Worm (Caenorhabditis elegans): ENCODE results near the gene F42G2.7.

The F42G2.7 gene

DNA sequence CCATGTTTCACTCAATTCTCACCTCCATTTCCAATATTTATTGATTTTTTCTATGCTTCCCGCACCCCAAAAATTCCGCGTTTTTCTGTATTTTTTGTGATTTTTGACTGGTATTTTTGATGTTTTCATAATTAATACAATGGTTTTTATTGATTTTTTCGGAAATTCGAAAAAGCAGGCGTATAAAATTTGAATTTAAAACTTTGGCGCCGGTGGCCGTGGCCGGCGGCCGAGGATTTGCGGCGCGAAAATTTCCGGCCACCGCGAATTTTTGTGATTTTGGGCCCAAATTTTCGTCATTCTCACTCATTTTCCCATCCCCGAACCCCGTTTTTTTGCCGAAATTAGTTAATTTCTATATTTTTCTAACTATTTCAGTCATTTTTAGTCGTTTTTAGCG is 33.0 kb downstream of the F42G2.7 start:
- TF ChIP-seq ceh-48 (tag; optimal IDR thresholded peaks at IDR 0.05) = peak; percentile 38
- no peak for TF ChIP-seq syd-9 (tag; optimal IDR thresholded peaks at IDR 0.05)
- TF ChIP-seq ceh-31 (tag; optimal IDR thresholded peaks at IDR 0.05) = peak; percentile 76
- TF ChIP-seq elt-2 (tag; optimal IDR thresholded peaks at IDR 0.05) = no peak
- TF ChIP-seq fkh-6 (tag; optimal IDR thresholded peaks at IDR 0.05) = no peak
- peak; percentile 9 for TF ChIP-seq rnt-1 (tag; optimal IDR thresholded peaks at IDR 0.05)
- TF ChIP-seq che-1 (tag; optimal IDR thresholded peaks at IDR 0.05) = peak; percentile 16
- no peak for TF ChIP-seq elt-4 (tag; optimal IDR thresholded peaks at IDR 0.05)
- no peak for TF ChIP-seq pros-1 (tag; optimal IDR thresholded peaks at IDR 0.05)
- peak; percentile 40 for TF ChIP-seq ref-2 (tag; optimal IDR thresholded peaks at IDR 0.05)
- TF ChIP-seq eyg-1 (tag; optimal IDR thresholded peaks at IDR 0.05) = no peak
- TF ChIP-seq hlh-6 (tag; optimal IDR thresholded peaks at IDR 0.05) = no peak
- TF ChIP-seq K09A11.1 (tag; optimal IDR thresholded peaks at IDR 0.05; ENCODE audit: insufficient read depth) = no peak
- TF ChIP-seq hlh-8 (tag; optimal IDR thresholded peaks at IDR 0.05) = peak; percentile 57
- TF ChIP-seq lim-6 (tag; optimal IDR thresholded peaks at IDR 0.05) = peak; percentile 9
- peak; percentile 67 for TF ChIP-seq tbx-2 (tag; optimal IDR thresholded peaks at IDR 0.05)
- TF ChIP-seq sox-2 (GFP tag; IDR thresholded peaks at IDR 0.05) = no peak
- TF ChIP-seq tbx-7 (tag; optimal IDR thresholded peaks at IDR 0.05) = peak; percentile 55
- no peak for TF ChIP-seq T23F11.4 (GFP tag; optimal IDR thresholded peaks at IDR 0.05)
- no peak for TF ChIP-seq unc-3 (GFP tag; conservative IDR thresholded peaks at IDR 0.05)
- TF ChIP-seq unc-3 (tag; optimal IDR thresholded peaks at IDR 0.05) = no peak
- no peak for TF ChIP-seq gmeb-2 (tag; optimal IDR thresholded peaks at IDR 0.05)
- TF ChIP-seq ahr-1 (tag; optimal IDR thresholded peaks at IDR 0.05) = no peak
- TF ChIP-seq sox-4 (tag; optimal IDR thresholded peaks at IDR 0.05) = no peak
- TF ChIP-seq mec-3 (tag; optimal IDR thresholded peaks at IDR 0.05; ENCODE audit: borderline replicate concordance) = peak; percentile 59
- no peak for TF ChIP-seq ceh-9 (tag; optimal IDR thresholded peaks at IDR 0.05)
- TF ChIP-seq Y22D7AL.16 (tag; optimal IDR thresholded peaks at IDR 0.05) = no peak
- peak; percentile 10 for TF ChIP-seq F13H6.1 (tag; optimal IDR thresholded peaks at IDR 0.05)
- no peak for TF ChIP-seq nhr-232 (tag; optimal IDR thresholded peaks at IDR 0.05)
- no peak for TF ChIP-seq ceh-19 (GFP tag; optimal IDR thresholded peaks at IDR 0.05)
- TF ChIP-seq ceh-2 (tag; optimal IDR thresholded peaks at IDR 0.05) = peak; percentile 10
- no peak for TF ChIP-seq sdc-2 (tag; optimal IDR thresholded peaks at IDR 0.05)
- TF ChIP-seq nhr-11 (tag; optimal IDR thresholded peaks at IDR 0.05) = no peak
- peak; percentile 57 for TF ChIP-seq ets-4 (tag; optimal IDR thresholded peaks at IDR 0.05)
- no peak for TF ChIP-seq dve-1 (tag; optimal IDR thresholded peaks at IDR 0.05)
- TF ChIP-seq ceh-24 (tag; optimal IDR thresholded peaks at IDR 0.05) = no peak
- TF ChIP-seq zip-5 (tag; optimal IDR thresholded peaks at IDR 0.05) = peak; percentile 25
- no peak for TF ChIP-seq ceh-22 (tag; optimal IDR thresholded peaks at IDR 0.05)
- no peak for TF ChIP-seq ceh-14 (tag; optimal IDR thresholded peaks at IDR 0.05)
- peak; percentile 79 for TF ChIP-seq C08G9.2 (tag; optimal IDR thresholded peaks at IDR 0.05)
- TF ChIP-seq pqm-1 (tag; optimal IDR thresholded peaks at IDR 0.05) = no peak
- no peak for TF ChIP-seq C38D4.7 (GFP tag; optimal IDR thresholded peaks at IDR 0.05)
- no peak for TF ChIP-seq hlh-13 (GFP tag; optimal IDR thresholded peaks at IDR 0.05)
- no peak for TF ChIP-seq ztf-16 (tag; optimal IDR thresholded peaks at IDR 0.05)
- TF ChIP-seq nfya-1 (tag; optimal IDR thresholded peaks at IDR 0.05) = no peak

DNA sequence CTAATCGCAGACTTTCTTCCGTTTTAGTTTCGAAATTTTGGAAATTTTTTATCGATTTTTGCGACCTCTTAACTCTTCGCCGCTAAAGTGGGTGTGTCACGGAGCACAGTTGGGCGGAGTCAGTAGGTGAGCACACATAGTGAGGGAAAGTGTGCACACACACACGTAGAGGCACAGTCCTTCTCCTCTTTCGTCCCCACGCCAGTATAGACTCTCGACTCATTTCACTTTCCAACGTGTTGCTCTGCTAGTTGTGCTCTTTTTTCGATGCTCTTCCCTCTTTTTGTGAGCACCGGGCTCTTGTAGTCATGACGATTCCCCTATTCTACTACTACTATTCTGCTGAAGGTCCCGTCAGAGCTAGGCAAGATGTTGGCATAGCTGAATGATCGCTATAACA is 34.5 kb downstream of the F42G2.7 start:
- TF ChIP-seq pha-2 (tag; optimal IDR thresholded peaks at IDR 0.05) (peak; percentile 23), mec-3 (tag; optimal IDR thresholded peaks at IDR 0.05; ENCODE audit: borderline replicate concordance) (no peak), F13H6.1 (tag; optimal IDR thresholded peaks at IDR 0.05) (no peak), ama-1 (optimal IDR thresholded peaks at IDR 0.05) (peak; percentile 78), ceh-9 (tag; optimal IDR thresholded peaks at IDR 0.05) (no peak), hlh-8 (tag; optimal IDR thresholded peaks at IDR 0.05) (no peak), rnt-1 (tag; optimal IDR thresholded peaks at IDR 0.05) (no peak), hlh-6 (tag; optimal IDR thresholded peaks at IDR 0.05) (no peak), ceh-31 (tag; optimal IDR thresholded peaks at IDR 0.05) (no peak), pha-4 (tag; optimal IDR thresholded peaks at IDR 0.05) (no peak), ceh-30 (tag; optimal IDR thresholded peaks at IDR 0.05) (no peak), madf-2 (tag; optimal IDR thresholded peaks at IDR 0.05) (no peak), lin-11 (tag; optimal IDR thresholded peaks at IDR 0.05) (no peak), pros-1 (tag; optimal IDR thresholded peaks at IDR 0.05) (no peak), nfya-1 (tag; optimal IDR thresholded peaks at IDR 0.05) (peak; percentile 13)

Data from whole organism, late embryonic.